Worm (Caenorhabditis elegans): ENCODE results near the gene plc-2.

- no peak for TF ChIP-seq klf-2 (GFP tag; conservative IDR thresholded peaks at IDR 0.05)
- TF ChIP-seq cog-1 (tag; optimal IDR thresholded peaks at IDR 0.05): no peak
- TF ChIP-seq ref-1 (GFP tag; conservative IDR thresholded peaks at IDR 0.05): no peak
These were observed 5.6 kb downstream of the plc-2 start, which contains the start of gene srw-1 for ce11 chrV:15197955-15198354.
